Fruit fly (Drosophila melanogaster): ENCODE data around the gene CG31709.

The CG31709 gene

dm6 chr2L:9609337-9609856 lies 30.0 kb upstream of the CG31709 start (continued):
- TF ChIP-seq Gug (GFP tag; IDR thresholded peaks at IDR 0.05) (no peak), CG34376 (GFP tag; optimal IDR thresholded peaks at IDR 0.05) (no peak), seq (GFP tag; IDR thresholded peaks at IDR 0.05) (no peak), CG10959 (GFP tag; IDR thresholded peaks at IDR 0.05) (no peak), CG1792 (GFP tag; optimal IDR thresholded peaks at IDR 0.05) (no peak), oc (tag; optimal IDR thresholded peaks at IDR 0.05) (peak; percentile 60), gfzf (GFP tag; optimal IDR thresholded peaks at IDR 0.05) (no peak), CG3726 (GFP tag; IDR thresholded peaks at IDR 0.05) (no peak), CG7745 (tag; optimal IDR thresholded peaks at IDR 0.05) (no peak), fru (optimal IDR thresholded peaks at IDR 0.05) (no peak), sisA (GFP tag; IDR thresholded peaks at IDR 0.05) (no peak), Deaf1 (tag; optimal IDR thresholded peaks at IDR 0.05) (peak; percentile 33), CG11504 (tag; optimal IDR thresholded peaks at IDR 0.05) (no peak), CG3995 (GFP tag; optimal IDR thresholded peaks at IDR 0.05) (no peak), CG5180 (GFP tag; optimal IDR thresholded peaks at IDR 0.05) (no peak), z (GFP tag; IDR thresholded peaks at IDR 0.05) (0 out of 3 replicates have a peak, but pooled peaks have one; percentile 51), mirr (GFP tag; optimal IDR thresholded peaks at IDR 0.05) (no peak), h (optimal IDR thresholded peaks at IDR 0.05) (no peak), Ravus (GFP tag; IDR thresholded peaks at IDR 0.05) (no peak), Hr78 (GFP tag; optimal IDR thresholded peaks at IDR 0.05) (peak in 1 of 2 experiments; percentile 76), Hr39 (optimal IDR thresholded peaks at IDR 0.05) (no peak), slbo (GFP tag; IDR thresholded peaks at IDR 0.05) (no peak), hb (GFP tag; IDR thresholded peaks at IDR 0.05; ENCODE audit: partially characterized antibody) (no peak), CG11456 (GFP tag; IDR thresholded peaks at IDR 0.05) (0 out of 3 replicates have a peak, but pooled peaks have one; percentile 20), Max (GFP tag; optimal IDR thresholded peaks at IDR 0.05) (no peak), Med (GFP tag) (peak; percentile 37), CG4360 (GFP tag; IDR thresholded peaks at IDR 0.05) (peak; percentile 23; the same call in 1 of the 2 replicates), CG14441 (GFP tag; IDR thresholded peaks at IDR 0.05) (no peak), Scr (GFP tag; IDR thresholded peaks at IDR 0.05; ENCODE audit: partially characterized antibody) (no peak), NfI (GFP tag; optimal IDR thresholded peaks at IDR 0.05) (no peak), bab2 (GFP tag; optimal IDR thresholded peaks at IDR 0.05) (no peak), Xrp1 (GFP tag; IDR thresholded peaks at IDR 0.05) (no peak), sr (GFP tag; IDR thresholded peaks at IDR 0.05) (0 out of 3 replicates have a peak, but pooled peaks have one; percentile 41), ase (GFP tag; IDR thresholded peaks at IDR 0.05) (no peak), NFAT (GFP tag; IDR thresholded peaks at IDR 0.05) (no peak), Stat92E (GFP tag; optimal IDR thresholded peaks at IDR 0.05) (peak in 1 of 3 experiments; percentile 28), Myb (GFP tag; optimal IDR thresholded peaks at IDR 0.05) (no peak), usp (GFP tag; optimal IDR thresholded peaks at IDR 0.05) (no peak), chm (GFP tag; IDR thresholded peaks at IDR 0.05) (no peak), danr (GFP tag; IDR thresholded peaks at IDR 0.05) (no peak), pzg (GFP tag; optimal IDR thresholded peaks at IDR 0.05) (no peak), tin (GFP tag; optimal IDR thresholded peaks at IDR 0.05) (no peak), dysf (GFP tag; IDR thresholded peaks at IDR 0.05) (no peak), CG10565 (GFP tag; optimal IDR thresholded peaks at IDR 0.05) (no peak), CoRest (tag; optimal IDR thresholded peaks at IDR 0.05) (no peak), C15 (GFP tag; IDR thresholded peaks at IDR 0.05) (no peak), zfh1 (GFP tag; IDR thresholded peaks at IDR 0.05) (no peak), vfl (GFP tag; optimal IDR thresholded peaks at IDR 0.05) (no peak), B-H2 (GFP tag; optimal IDR thresholded peaks at IDR 0.05) (no peak), kni (GFP tag; optimal IDR thresholded peaks at IDR 0.05) (peak; percentile 76), luna (GFP tag; optimal IDR thresholded peaks at IDR 0.05) (no peak), ara (GFP tag; IDR thresholded peaks at IDR 0.05) (no peak), klu (GFP tag; IDR thresholded peaks at IDR 0.05) (no peak)

All from whole organism, embryonic.